Fruit fly (Drosophila melanogaster) whole organism, wandering third instar larva: ENCODE measurements around the gene Hsc70-3.

Experiments
- CG9705 ChIP-seq: fragments of 200-800 bp; sonication (Bioruptor generic); optimal IDR thresholded peaks from 2 replicates; lab custom pipeline; 2018; ENCODE audit warnings: missing biosample characterization, mild to moderate bottlenecking, missing genetic modification characterization
- dsf ChIP-seq: sonication (Bioruptor generic); optimal IDR thresholded peaks from 2 replicates; lab custom pipeline; 2016; ENCODE audit warnings: missing biosample characterization, missing genetic modification characterization, borderline replicate concordance
- lola ChIP-seq: fragments of >200 bp; optimal IDR thresholded peaks from 2 replicates; lab custom pipeline; 2017; ENCODE audit warnings: missing biosample characterization, missing genetic modification characterization
- psq ChIP-seq: fragments of 200-800 bp; sonication (Bioruptor generic); optimal IDR thresholded peaks from 3 replicates; lab custom pipeline; 2017; ENCODE audit warnings: missing biosample characterization, mild to moderate bottlenecking, missing genetic modification characterization, moderate library complexity

- TF ChIP-seq lola (GFP tag; lab: Kevin White, UChicago) = no peak
- TF ChIP-seq CG9705 = no peak
- no peak for TF ChIP-seq psq (GFP tag; lab: Kevin White, UChicago)
- TF ChIP-seq dsf = no peak
Measured at dm6 chrX:11796925-11797324, 10.0 kb downstream of the Hsc70-3 start.
